Fruit fly (Drosophila melanogaster) whole organism, adult: Measurements from ENCODE around the gene BomBc3.

Experiments used
- CG1620 ChIP-seq: fragments of 200-800 bp; sonication (Bioruptor generic); optimal IDR thresholded peaks from 2 replicates; lab custom pipeline; 2016; ENCODE audit warnings: missing biosample characterization, missing genetic modification characterization
- CG7101 ChIP-seq: fragments of 200-800 bp; sonication (Bioruptor generic); optimal IDR thresholded peaks from 2 replicates; lab custom pipeline; 2018; ENCODE audit warnings: missing biosample characterization, mild to moderate bottlenecking, missing genetic modification characterization, moderate library complexity
- Mnt ChIP-seq: fragments of 200-800 bp; sonication (Bioruptor generic); optimal IDR thresholded peaks from 2 replicates; lab custom pipeline; 2016; ENCODE audit warnings: missing biosample characterization, mild to moderate bottlenecking, missing genetic modification characterization
- bab1 ChIP-seq: fragments of 200-800 bp; sonication (Bioruptor generic); optimal IDR thresholded peaks from 3 replicates; lab custom pipeline; 2019; ENCODE audit warnings: missing biosample characterization, mild to moderate bottlenecking, missing genetic modification characterization, moderate library complexity
- cic ChIP-seq: fragments of 200-800 bp; sonication (Bioruptor generic); optimal IDR thresholded peaks from 2 replicates; lab custom pipeline; 2017; ENCODE audit warnings: missing biosample characterization, mild to moderate bottlenecking, missing genetic modification characterization, moderate library complexity
- cnc ChIP-seq, 2 experiments: fragments of >200 bp; optimal IDR thresholded peaks; 2 replicates each; lab custom pipeline; 2017
- kay ChIP-seq: fragments of 200-800 bp; sonication (Bioruptor generic); peaks from one replicate; lab custom pipeline; 2016; ENCODE audit warnings: missing biosample characterization, missing genetic modification characterization, borderline replicate concordance

dm6 chr3R:22121220-22121619 lies 34.3 kb downstream of the BomBc3 start:
- TF ChIP-seq kay (GFP tag; lab: Kevin White, UChicago) (no peak), cic (no peak), CG7101 (tag; lab: Kevin White, UChicago) (no peak), Mnt (GFP tag; lab: Kevin White, UChicago) (no peak), cnc (optimal IDR thresholded peaks at IDR 0.05; lab: Kevin White, UChicago) (no peak), CG1620 (GFP tag; lab: Kevin White, UChicago) (no peak), bab1 (GFP tag; lab: Kevin White, UChicago) (no peak)
